Worm (Caenorhabditis elegans): ENCODE measurements around the gene Y42A5A.5.

Y42A5A.5 gene

ce11 chrV:11082964-11083363 is 26.6 kb downstream of the Y42A5A.5 start:
- TF ChIP-seq ceh-32 (tag; optimal IDR thresholded peaks at IDR 0.05; ENCODE audit: poor library complexity), result no peak
- no peak for TF ChIP-seq set-16 (GFP tag; IDR thresholded peaks at IDR 0.05)
- no peak for TF ChIP-seq arid-1 (GFP tag; conservative IDR thresholded peaks at IDR 0.05)
- no peak for TF ChIP-seq ZK546.5 (tag; optimal IDR thresholded peaks at IDR 0.05)
- no peak for TF ChIP-seq Y75B8A.6 (GFP tag; IDR thresholded peaks at IDR 0.05)
- no peak for TF ChIP-seq dve-1 (tag; optimal IDR thresholded peaks at IDR 0.05; ENCODE audit: insufficient read depth)
- TF ChIP-seq zip-11 (GFP tag; IDR thresholded peaks at IDR 0.05), result no peak
- TF ChIP-seq sdz-12 (GFP tag; optimal IDR thresholded peaks at IDR 0.05), result no peak
- no peak for TF ChIP-seq ceh-62 (tag; optimal IDR thresholded peaks at IDR 0.05)
- no peak for TF ChIP-seq lin-13 (GFP tag; optimal IDR thresholded peaks at IDR 0.05)
- TF ChIP-seq nhr-11 (tag; optimal IDR thresholded peaks at IDR 0.05), result no peak
- TF ChIP-seq mxl-3 (GFP tag; optimal IDR thresholded peaks at IDR 0.05), result no peak
- TF ChIP-seq nhr-28 (tag; optimal IDR thresholded peaks at IDR 0.05), result no peak
- no peak for TF ChIP-seq duxl-1 (tag; optimal IDR thresholded peaks at IDR 0.05; ENCODE audit: poor library complexity)
- no peak for TF ChIP-seq lin-39 (tag; optimal IDR thresholded peaks at IDR 0.05)
- TF ChIP-seq T26A8.4 (GFP tag; IDR thresholded peaks at IDR 0.05), result no peak
- no peak for TF ChIP-seq dpl-1 (GFP tag; optimal IDR thresholded peaks at IDR 0.05)

ce11 chrV:11082475-11082874 is 27.1 kb downstream of the Y42A5A.5 start:
- TF ChIP-seq aly-2 (tag; optimal IDR thresholded peaks at IDR 0.05), result no peak
- no peak for TF ChIP-seq lin-1 (GFP tag; IDR thresholded peaks at IDR 0.05)
- TF ChIP-seq unc-39 (tag; optimal IDR thresholded peaks at IDR 0.05), result no peak
- TF ChIP-seq nhr-237 (tag; optimal IDR thresholded peaks at IDR 0.05), result no peak
- no peak for TF ChIP-seq nhr-76 (tag; optimal IDR thresholded peaks at IDR 0.05)
- no peak for TF ChIP-seq mxl-3 (GFP tag; optimal IDR thresholded peaks at IDR 0.05)
- no peak for TF ChIP-seq nhr-6 (tag; optimal IDR thresholded peaks at IDR 0.05)
- TF ChIP-seq F37D6.2 (tag; optimal IDR thresholded peaks at IDR 0.05), result no peak
- no peak for TF ChIP-seq lim-7 (GFP tag; IDR thresholded peaks at IDR 0.05)
- no peak for TF ChIP-seq cey-2 (tag; optimal IDR thresholded peaks at IDR 0.05; ENCODE audit: borderline replicate concordance, insufficient read depth)
- peak; percentile 47; the same call in 1 of the 2 replicates for TF ChIP-seq pha-4 (GFP tag; IDR thresholded peaks at IDR 0.05)
- no peak for TF ChIP-seq pha-4 (tag; optimal IDR thresholded peaks at IDR 0.05)
- no peak for TF ChIP-seq nhr-102 (tag; optimal IDR thresholded peaks at IDR 0.05)
- no peak for TF ChIP-seq skn-1 (tag; optimal IDR thresholded peaks at IDR 0.05)
- TF ChIP-seq lin-13 (GFP tag; optimal IDR thresholded peaks at IDR 0.05), result peak; percentile 16
- TF ChIP-seq lin-38 (GFP tag; IDR thresholded peaks at IDR 0.05), result 0 out of 2 replicates have a peak, but pooled peaks have one; percentile 7
- TF ChIP-seq egl-27 (tag; optimal IDR thresholded peaks at IDR 0.05), result no peak
- no peak for TF ChIP-seq mdt-29 (GFP tag; IDR thresholded peaks at IDR 0.05)
- no peak for TF ChIP-seq Y5F2A.4 (GFP tag; optimal IDR thresholded peaks at IDR 0.05)
- no peak for TF ChIP-seq nhr-41 (GFP tag; IDR thresholded peaks at IDR 0.05)
- TF ChIP-seq nhr-42 (GFP tag; IDR thresholded peaks at IDR 0.05), result no peak
- no peak for TF ChIP-seq ceh-62 (tag; optimal IDR thresholded peaks at IDR 0.05)
- TF ChIP-seq hmg-1.1 (GFP tag; IDR thresholded peaks at IDR 0.05), result no peak
- no peak for TF ChIP-seq zip-2 (tag; optimal IDR thresholded peaks at IDR 0.05)
- TF ChIP-seq arid-1 (GFP tag; conservative IDR thresholded peaks at IDR 0.05), result no peak
- no peak for TF ChIP-seq snpc-1.2 (GFP tag; IDR thresholded peaks at IDR 0.05)
- peak; percentile 32 for TF ChIP-seq nhr-28 (tag; optimal IDR thresholded peaks at IDR 0.05)
- TF ChIP-seq F10B5.3 (tag; optimal IDR thresholded peaks at IDR 0.05), result no peak
- no peak for TF ChIP-seq ctbp-1 (GFP tag; IDR thresholded peaks at IDR 0.05)
- peak; percentile 13 to 36 for TF ChIP-seq lsy-2 (tag; optimal IDR thresholded peaks at IDR 0.05)
- TF ChIP-seq ceh-28 (tag; optimal IDR thresholded peaks at IDR 0.05), result no peak
- TF ChIP-seq ztf-7 (tag; optimal IDR thresholded peaks at IDR 0.05), result no peak
- no peak for TF ChIP-seq nhr-10 (tag; optimal IDR thresholded peaks at IDR 0.05)
- no peak for TF ChIP-seq T20F7.1 (GFP tag; optimal IDR thresholded peaks at IDR 0.05)
- TF ChIP-seq nhr-11 (tag; optimal IDR thresholded peaks at IDR 0.05), result peak; percentile 73
- no peak for TF ChIP-seq ZK337.2 (GFP tag; IDR thresholded peaks at IDR 0.05)
- TF ChIP-seq mep-1 (tag; optimal IDR thresholded peaks at IDR 0.05), result no peak
- no peak for TF ChIP-seq lin-15B (tag; optimal IDR thresholded peaks at IDR 0.05)
- TF ChIP-seq nhr-111 (GFP tag; optimal IDR thresholded peaks at IDR 0.05), result no peak
- TF ChIP-seq nhr-25 (tag; optimal IDR thresholded peaks at IDR 0.05; ENCODE audit: borderline replicate concordance, insufficient read depth), result no peak
